Fruit fly (Drosophila melanogaster) whole organism, adult: ENCODE data around the gene CG32428.
A peak's percentile ranks its signal among the peaks of the same experiment; 100 is the strongest.

Source experiments
- CG1620 ChIP-seq: fragments of 200-800 bp; sonication (Bioruptor generic); optimal IDR thresholded peaks from 2 replicates; lab custom pipeline; 2016; ENCODE audit warnings: missing biosample characterization, missing genetic modification characterization
- CG7101 ChIP-seq: fragments of 200-800 bp; sonication (Bioruptor generic); optimal IDR thresholded peaks from 2 replicates; lab custom pipeline; 2018; ENCODE audit warnings: missing biosample characterization, mild to moderate bottlenecking, missing genetic modification characterization, moderate library complexity
- Crg-1 ChIP-seq: fragments of 200-800 bp; sonication (Bioruptor generic); optimal IDR thresholded peaks from 2 replicates; lab custom pipeline; 2016; ENCODE audit warnings: missing biosample characterization, missing genetic modification characterization

DNA sequence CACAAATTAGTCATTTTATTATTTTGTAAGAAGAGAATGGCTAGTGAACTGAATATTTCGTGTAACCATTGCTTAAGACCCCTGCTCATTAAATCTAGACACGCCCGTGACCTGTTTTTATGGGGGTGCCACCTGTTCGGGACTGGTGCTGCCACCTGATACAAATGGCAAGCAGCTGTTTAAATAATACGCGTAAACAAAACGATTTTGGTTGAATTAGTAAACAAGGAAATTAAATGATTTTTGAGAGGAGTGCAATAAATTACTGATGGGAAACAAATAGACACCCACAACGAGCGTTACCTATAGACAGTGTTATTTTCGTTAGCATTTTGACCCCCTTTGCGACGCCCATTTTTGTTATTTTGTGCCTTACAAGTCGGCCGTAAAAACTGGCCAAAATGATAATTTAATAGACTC is 1.3 kb upstream of the CG32428 start:
- TF ChIP-seq CG1620 (GFP tag; lab: Kevin White, UChicago) = peak; percentile 93
- TF ChIP-seq Crg-1 (GFP tag; lab: Kevin White, UChicago) = peak; percentile 90
- peak; percentile 90 for TF ChIP-seq CG7101
